Fruit fly (Drosophila melanogaster): ENCODE measurements around the gene r.

r gene

DNA sequence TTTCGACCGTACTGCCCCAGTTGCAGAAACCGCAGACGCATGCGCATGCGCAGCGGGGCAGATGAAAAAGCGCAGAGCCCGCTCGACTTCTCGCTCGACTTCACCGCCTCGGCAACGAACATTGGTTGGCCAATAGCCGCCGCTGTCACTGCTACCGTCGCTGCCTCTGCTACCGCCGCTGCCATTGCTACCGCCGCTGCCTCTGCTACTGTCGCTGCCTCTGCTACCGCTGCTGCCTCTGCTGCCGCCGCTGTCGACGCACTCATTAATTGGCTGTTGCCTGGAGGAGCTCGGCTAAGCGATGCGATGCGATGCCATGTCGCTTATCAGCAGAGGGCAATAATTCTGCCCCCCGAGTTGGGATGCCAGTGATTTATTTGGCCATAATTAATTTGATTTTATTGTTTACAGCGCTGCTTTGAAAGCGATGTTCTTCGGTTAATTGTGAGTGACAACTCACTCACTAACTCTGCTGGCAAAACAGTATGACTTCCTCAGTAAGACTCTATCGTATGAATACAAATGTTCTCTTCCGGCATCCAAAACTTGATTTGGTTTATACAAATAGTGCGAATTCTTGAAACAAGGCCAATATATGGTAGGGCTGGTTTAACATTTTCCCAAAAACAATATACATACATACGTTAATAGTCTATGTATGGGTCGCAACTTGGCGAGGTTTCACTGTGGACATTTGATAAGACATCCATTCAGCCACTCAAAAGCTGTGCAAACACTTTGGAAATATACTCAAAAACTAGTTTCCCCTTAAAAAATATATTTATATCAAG is 15.7 kb downstream of the r start (continued):
- TF ChIP-seq slou (GFP tag; optimal IDR thresholded peaks at IDR 0.05) = no peak
- no peak for TF ChIP-seq CG11696 (GFP tag; IDR thresholded peaks at IDR 0.05)
- no peak for TF ChIP-seq CG18011 (GFP tag; optimal IDR thresholded peaks at IDR 0.05)
- TF ChIP-seq tin (GFP tag; optimal IDR thresholded peaks at IDR 0.05) = no peak
- no peak for TF ChIP-seq CG6791 (GFP tag; IDR thresholded peaks at IDR 0.05; ENCODE audit: partially characterized antibody)
- no peak for TF ChIP-seq ab (GFP tag; optimal IDR thresholded peaks at IDR 0.05)
- TF ChIP-seq phol (tag; optimal IDR thresholded peaks at IDR 0.05) = peak; percentile 1
- TF ChIP-seq Hmr (GFP tag; optimal IDR thresholded peaks at IDR 0.05) = peak; percentile 21
- TF ChIP-seq CG14710 (tag; optimal IDR thresholded peaks at IDR 0.05) = no peak
- peak; percentile 20 for TF ChIP-seq CG7556 (GFP tag; optimal IDR thresholded peaks at IDR 0.05)
- no peak for TF ChIP-seq trh (GFP tag; optimal IDR thresholded peaks at IDR 0.05)
- no peak for TF ChIP-seq mirr (GFP tag; optimal IDR thresholded peaks at IDR 0.05)
- TF ChIP-seq CG17912 (GFP tag; optimal IDR thresholded peaks at IDR 0.05) = no peak
- TF ChIP-seq CG11247 (GFP tag; IDR thresholded peaks at IDR 0.05) = no peak
- TF ChIP-seq inv (GFP tag; IDR thresholded peaks at IDR 0.05; ENCODE audit: partially characterized antibody) = no peak
- TF ChIP-seq fru (optimal IDR thresholded peaks at IDR 0.05) = no peak
- no peak for TF ChIP-seq fd64A (GFP tag; optimal IDR thresholded peaks at IDR 0.05)
- TF ChIP-seq maf-S (GFP tag; optimal IDR thresholded peaks at IDR 0.05) = no peak
- TF ChIP-seq CG4730 (GFP tag; IDR thresholded peaks at IDR 0.05) = no peak
- no peak for TF ChIP-seq emc (GFP tag; optimal IDR thresholded peaks at IDR 0.05)
- TF ChIP-seq Eip74EF (GFP tag; optimal IDR thresholded peaks at IDR 0.05) = peak in 1 of 2 experiments; percentile 10
- TF ChIP-seq vnd (GFP tag; IDR thresholded peaks at IDR 0.05; ENCODE audit: partially characterized antibody) = no peak
- no peak for TF ChIP-seq ash1 (GFP tag; optimal IDR thresholded peaks at IDR 0.05)
- TF ChIP-seq CG10654 (GFP tag; optimal IDR thresholded peaks at IDR 0.05) = no peak
- no peak for TF ChIP-seq dm (GFP tag; optimal IDR thresholded peaks at IDR 0.05)
- no peak for TF ChIP-seq CG12236 (GFP tag; optimal IDR thresholded peaks at IDR 0.05)
- TF ChIP-seq Blimp-1 (GFP tag; optimal IDR thresholded peaks at IDR 0.05) = no peak
- TF ChIP-seq Meics (GFP tag; optimal IDR thresholded peaks at IDR 0.05) = peak; percentile 36
- TF ChIP-seq nmo (GFP tag; optimal IDR thresholded peaks at IDR 0.05) = peak; percentile 26
- no peak for TF ChIP-seq Dref (GFP tag; IDR thresholded peaks at IDR 0.05)
- no peak for TF ChIP-seq vfl (GFP tag; optimal IDR thresholded peaks at IDR 0.05)
- no peak for TF ChIP-seq CG12155 (GFP tag; optimal IDR thresholded peaks at IDR 0.05)
- peak; percentile 38 for TF ChIP-seq lab (GFP tag; optimal IDR thresholded peaks at IDR 0.05)
- TF ChIP-seq nom (GFP tag; optimal IDR thresholded peaks at IDR 0.05) = no peak
- TF ChIP-seq CG13287 (GFP tag; IDR thresholded peaks at IDR 0.05; ENCODE audit: partially characterized antibody) = no peak
- TF ChIP-seq CG11695 (GFP tag; IDR thresholded peaks at IDR 0.05) = no peak
- no peak for TF ChIP-seq Doc2 (GFP tag; IDR thresholded peaks at IDR 0.05)
- TF ChIP-seq CG18619 (GFP tag; optimal IDR thresholded peaks at IDR 0.05) = no peak
- TF ChIP-seq Lim3 (GFP tag; IDR thresholded peaks at IDR 0.05) = no peak
- TF ChIP-seq CG1603 (tag; optimal IDR thresholded peaks at IDR 0.05) = peak; percentile 56
- TF ChIP-seq unpg (GFP tag; optimal IDR thresholded peaks at IDR 0.05) = peak; percentile 21
- no peak for TF ChIP-seq CG5245 (GFP tag; optimal IDR thresholded peaks at IDR 0.05)
- peak; percentile 47 for TF ChIP-seq CG11504 (tag; optimal IDR thresholded peaks at IDR 0.05)
- TF ChIP-seq Oli (tag; optimal IDR thresholded peaks at IDR 0.05) = peak; percentile 33
- TF ChIP-seq CG14860 (GFP tag; IDR thresholded peaks at IDR 0.05; ENCODE audit: partially characterized antibody) = no peak
- TF ChIP-seq CG7928 (GFP tag; optimal IDR thresholded peaks at IDR 0.05) = no peak
- no peak for TF ChIP-seq Dad (GFP tag; optimal IDR thresholded peaks at IDR 0.05)
- TF ChIP-seq E2f1 (GFP tag; IDR thresholded peaks at IDR 0.05) = no peak
- TF ChIP-seq jumu (GFP tag; optimal IDR thresholded peaks at IDR 0.05) = no peak
